Fruit fly (Drosophila melanogaster) whole organism, embryonic: ENCODE data around the gene CG9117.

Experiments
- ATbp ChIP-seq: fragments of 200-800 bp; sonication (Bioruptor generic); optimal IDR thresholded peaks from 2 replicates; lab custom pipeline; 2017; ENCODE audit warnings: missing biosample characterization, mild to moderate bottlenecking, missing genetic modification characterization, missing genetic modification reagents
- Ada2b ChIP-seq: fragments of 200-800 bp; sonication (Bioruptor generic); IDR thresholded peaks from 2 replicates; pipeline ENCODE4 v1.3.6; 2022; ENCODE audit warnings: missing biosample characterization, missing genetic modification characterization
- Awh ChIP-seq: fragments of 200-800 bp; sonication (Bioruptor generic); IDR thresholded peaks from 2 replicates; pipeline ENCODE4, ENCODE4 v1.3.6; 2022; ENCODE audit warnings: missing biosample characterization, missing genetic modification characterization
- CG10462 ChIP-seq: fragments of 200-800 bp; sonication (Bioruptor generic); optimal IDR thresholded peaks from 2 replicates; lab custom pipeline; 2016; ENCODE audit warnings: missing biosample characterization, missing genetic modification characterization
- CG10654 ChIP-seq: fragments of 200-800 bp; sonication (Bioruptor generic); optimal IDR thresholded peaks from 2 replicates; lab custom pipeline; 2016; ENCODE audit warnings: missing biosample characterization, missing genetic modification characterization
- CG11085 ChIP-seq: fragments of 200-800 bp; sonication (Bioruptor generic); IDR thresholded peaks from 2 replicates; pipeline ENCODE4 v1.3.6; 2022; ENCODE audit warnings: missing biosample characterization, missing genetic modification characterization
- CG11456 ChIP-seq: fragments of 200-800 bp; sonication (Bioruptor generic); IDR thresholded peaks from 3 replicates; pipeline ENCODE4 v1.3.6; 2022; ENCODE audit warnings: missing biosample characterization, missing genetic modification characterization
- CG11723 ChIP-seq: fragments of 200-800 bp; sonication (Bioruptor generic); optimal IDR thresholded peaks from 2 replicates; lab custom pipeline; 2017; ENCODE audit warnings: missing biosample characterization, mild to moderate bottlenecking, missing genetic modification characterization
- CG12071 ChIP-seq: fragments of 200-800 bp; sonication (Bioruptor generic); optimal IDR thresholded peaks from 3 replicates; lab custom pipeline; 2018; ENCODE audit warnings: missing biosample characterization, mild to moderate bottlenecking, missing genetic modification characterization
- CG12219 ChIP-seq: fragments of 200-800 bp; sonication (Bioruptor generic); optimal IDR thresholded peaks from 3 replicates; lab custom pipeline; 2018; ENCODE audit warnings: missing biosample characterization, mild to moderate bottlenecking, missing genetic modification characterization
- CG14710 ChIP-seq: fragments of 200-800 bp; sonication (Bioruptor generic); optimal IDR thresholded peaks from 3 replicates; lab custom pipeline; 2019; ENCODE audit warnings: missing biosample characterization, mild to moderate bottlenecking, missing genetic modification characterization, moderate library complexity
- CG15011 ChIP-seq: fragments of 200-800 bp; sonication (Bioruptor generic); optimal IDR thresholded peaks from 3 replicates; lab custom pipeline; 2018; ENCODE audit warnings: missing biosample characterization, mild to moderate bottlenecking, missing genetic modification characterization
- CG15073 ChIP-seq: fragments of 200-800 bp; sonication (Bioruptor generic); optimal IDR thresholded peaks from 2 replicates; lab custom pipeline; 2016; ENCODE audit warnings: missing biosample characterization, missing genetic modification characterization
- CG15514 ChIP-seq: fragments of 200-800 bp; sonication (Bioruptor generic); optimal IDR thresholded peaks from 3 replicates; lab custom pipeline; 2017; ENCODE audit warnings: missing biosample characterization, missing genetic modification characterization, mild to moderate bottlenecking, moderate library complexity, missing genetic modification reagents
- CG16815 ChIP-seq: fragments of 200-800 bp; sonication (Bioruptor generic); optimal IDR thresholded peaks from 3 replicates; lab custom pipeline; 2017; ENCODE audit warnings: missing biosample characterization, mild to moderate bottlenecking, missing genetic modification characterization
- CG31224 ChIP-seq: fragments of 200-800 bp; sonication (Bioruptor generic); IDR thresholded peaks from 2 replicates; pipeline ENCODE4 v1.3.6; 2022; ENCODE audit warnings: missing biosample characterization, missing genetic modification characterization
- CG9215 ChIP-seq: fragments of 200-800 bp; sonication (Bioruptor generic); IDR thresholded peaks from 2 replicates; pipeline ENCODE4 v1.3.6; 2022; ENCODE audit warnings: missing biosample characterization, missing genetic modification characterization
- Chrac-16 ChIP-seq: fragments of 200-800 bp; sonication (Bioruptor generic); optimal IDR thresholded peaks from 3 replicates; lab custom pipeline; 2016; ENCODE audit warnings: missing biosample characterization, missing genetic modification characterization
- CoRest ChIP-seq: fragments of 200-800 bp; sonication (Bioruptor generic); optimal IDR thresholded peaks from 3 replicates; lab custom pipeline; 2018; ENCODE audit warnings: missing biosample characterization, mild to moderate bottlenecking, missing genetic modification characterization, moderate library complexity
- Dbx ChIP-seq: fragments of 200-800 bp; sonication (Bioruptor generic); IDR thresholded peaks from 3 replicates; pipeline ENCODE4 v1.3.6; 2022; ENCODE audit warnings: missing biosample characterization, missing genetic modification characterization
- Dip2 ChIP-seq: fragments of 200-800 bp; sonication (Bioruptor generic); IDR thresholded peaks from 2 replicates; pipeline ENCODE4 v1.3.6; 2022; ENCODE audit warnings: missing biosample characterization, missing genetic modification characterization
- H15 ChIP-seq: fragments of 200-800 bp; sonication (Bioruptor generic); IDR thresholded peaks from 3 replicates; pipeline ENCODE4 v1.3.6; 2022; ENCODE audit warnings: missing biosample characterization, missing genetic modification characterization
- HLH3B ChIP-seq: fragments of 200-800 bp; sonication (Bioruptor generic); IDR thresholded peaks from 2 replicates; pipeline ENCODE4 v1.3.6; 2022; ENCODE audit warnings: missing biosample characterization, missing genetic modification characterization
- MTF-1 ChIP-seq: fragments of 200-800 bp; sonication (Bioruptor generic); optimal IDR thresholded peaks from 2 replicates; lab custom pipeline; 2018; ENCODE audit warnings: missing biosample characterization, mild to moderate bottlenecking, missing genetic modification characterization, borderline replicate concordance
- Meics ChIP-seq: fragments of 200-800 bp; sonication (Bioruptor generic); optimal IDR thresholded peaks from 2 replicates; lab custom pipeline; 2017; ENCODE audit warnings: missing biosample characterization, mild to moderate bottlenecking, missing genetic modification characterization
- Spps ChIP-seq: fragments of 200-800 bp; sonication (Bioruptor generic); optimal IDR thresholded peaks from 2 replicates; lab custom pipeline; 2018; ENCODE audit warnings: missing biosample characterization, mild to moderate bottlenecking, missing genetic modification characterization
- ase ChIP-seq: fragments of 200-800 bp; sonication (Bioruptor generic); IDR thresholded peaks from 3 replicates; pipeline ENCODE4 v1.3.6; 2022; ENCODE audit warnings: missing biosample characterization, missing genetic modification characterization
- br ChIP-seq: fragments of >200 bp; optimal IDR thresholded peaks from 2 replicates; lab custom pipeline; 2017
- cas ChIP-seq: fragments of 200-800 bp; sonication (Bioruptor generic); IDR thresholded peaks from 2 replicates; pipeline ENCODE4 v1.3.6; 2022; ENCODE audit warnings: missing biosample characterization, missing genetic modification characterization
- chn ChIP-seq: fragments of 200-800 bp; sonication (Bioruptor generic); optimal IDR thresholded peaks from 2 replicates; lab custom pipeline; 2016; ENCODE audit warnings: missing biosample characterization, missing genetic modification characterization
- corto ChIP-seq: fragments of 200-800 bp; sonication (Bioruptor generic); optimal IDR thresholded peaks from 2 replicates; lab custom pipeline; 2016; ENCODE audit warnings: missing biosample characterization, mild to moderate bottlenecking, missing genetic modification characterization, moderate library complexity
- disco-r ChIP-seq: fragments of 200-800 bp; sonication (Bioruptor generic); optimal IDR thresholded peaks from 2 replicates; lab custom pipeline; 2016; ENCODE audit warnings: missing biosample characterization, missing genetic modification characterization
- dpn ChIP-seq, 2 experiments: fragments of 200-800 bp; sonication (Bioruptor generic); optimal IDR thresholded peaks; 3 replicates each; lab custom pipeline; 2016; ENCODE audit warnings: missing biosample characterization in 2 of 2, missing genetic modification characterization in 2 of 2
- en ChIP-seq: fragments of 200-800 bp; sonication (Bioruptor generic); optimal IDR thresholded peaks from 2 replicates; lab custom pipeline; 2016; ENCODE audit warnings: missing biosample characterization, missing genetic modification characterization
- ftz-f1 ChIP-seq: fragments of 200-800 bp; sonication (Bioruptor generic); optimal IDR thresholded peaks from 2 replicates; lab custom pipeline; 2016; ENCODE audit warnings: missing biosample characterization, missing genetic modification characterization
- gro ChIP-seq: fragments of 200-800 bp; sonication (Bioruptor generic); optimal IDR thresholded peaks from 2 replicates; lab custom pipeline; 2016; ENCODE audit warnings: missing biosample characterization, missing genetic modification characterization
- gsb ChIP-seq: fragments of 200-800 bp; sonication (Bioruptor generic); IDR thresholded peaks from 2 replicates; pipeline ENCODE4 v1.3.6; 2022; ENCODE audit warnings: missing biosample characterization, missing genetic modification characterization
- gt ChIP-seq: fragments of 200-800 bp; sonication (Bioruptor generic); IDR thresholded peaks from 2 replicates; pipeline ENCODE4 v1.3.6; 2022; ENCODE audit warnings: missing biosample characterization, missing genetic modification characterization
- her ChIP-seq: fragments of 200-800 bp; sonication (Bioruptor generic); optimal IDR thresholded peaks from 2 replicates; lab custom pipeline; 2016; ENCODE audit warnings: missing biosample characterization, missing genetic modification characterization
- lmd ChIP-seq: fragments of 200-800 bp; sonication (Bioruptor generic); IDR thresholded peaks from 2 replicates; pipeline ENCODE4 v1.3.6; 2022; ENCODE audit warnings: missing biosample characterization, missing genetic modification characterization
- peb ChIP-seq: fragments of 200-800 bp; sonication (Bioruptor generic); IDR thresholded peaks from 2 replicates; pipeline ENCODE4 v1.3.6; 2022; ENCODE audit warnings: missing biosample characterization, missing genetic modification characterization
- pfk ChIP-seq: fragments of 200-800 bp; sonication (Bioruptor generic); optimal IDR thresholded peaks from 2 replicates; lab custom pipeline; 2018; ENCODE audit warnings: missing biosample characterization, mild to moderate bottlenecking, missing genetic modification characterization, moderate library complexity
- sc ChIP-seq, 3 experiments: fragments of >200 bp in 2 of 3; fragments of 200-800 bp in 1 of 3; sonication (Bioruptor generic) in 1 of 3; optimal IDR thresholded peaks; 2 replicates in 2 of 3; 3 replicates in 1 of 3; lab custom pipeline; 2017; ENCODE audit warnings: mild to moderate bottlenecking in 1 of 3, missing biosample characterization in 1 of 3, missing genetic modification characterization in 1 of 3, missing genetic modification reagents in 1 of 3
- sens-2 ChIP-seq: fragments of 200-800 bp; sonication (Bioruptor generic); IDR thresholded peaks from 2 replicates; pipeline ENCODE4 v1.3.6; 2022; ENCODE audit warnings: missing biosample characterization, missing genetic modification characterization
- shn ChIP-seq: fragments of 200-800 bp; sonication (Bioruptor generic); optimal IDR thresholded peaks from 3 replicates; lab custom pipeline; 2016; ENCODE audit warnings: missing biosample characterization, missing genetic modification characterization
- sna ChIP-seq: fragments of 200-800 bp; sonication (Bioruptor generic); IDR thresholded peaks from 2 replicates; pipeline ENCODE4 v1.3.6; 2022; ENCODE audit warnings: missing biosample characterization, missing genetic modification characterization; ENCODE audit not compliant: partially characterized antibody
- sug ChIP-seq: fragments of 200-800 bp; optimal IDR thresholded peaks from 2 replicates; lab custom pipeline; 2019; ENCODE audit warnings: missing biosample characterization, mild to moderate bottlenecking, missing genetic modification characterization, moderate library complexity
- tll ChIP-seq, 2 experiments: fragments of 200-800 bp in 1 of 2; fragments of >200 bp in 1 of 2; sonication (Bioruptor generic) in 1 of 2; optimal IDR thresholded peaks; 2 replicates each; lab custom pipeline; 2017 to 2019; ENCODE audit warnings: missing biosample characterization in 2 of 2, missing genetic modification characterization in 2 of 2, mild to moderate bottlenecking in 1 of 2, moderate library complexity in 1 of 2
- vvl ChIP-seq: fragments of 200-800 bp; sonication (Bioruptor generic); IDR thresholded peaks from 2 replicates; pipeline ENCODE4 v1.3.6; 2022; ENCODE audit warnings: missing biosample characterization, missing genetic modification characterization
- zen2 ChIP-seq: fragments of 200-800 bp; sonication (Bioruptor generic); IDR thresholded peaks from 3 replicates; pipeline ENCODE4 v1.3.6; 2022; ENCODE audit warnings: missing biosample characterization, missing genetic modification characterization; ENCODE audit not compliant: partially characterized antibody

The CG9117 gene

DNA sequence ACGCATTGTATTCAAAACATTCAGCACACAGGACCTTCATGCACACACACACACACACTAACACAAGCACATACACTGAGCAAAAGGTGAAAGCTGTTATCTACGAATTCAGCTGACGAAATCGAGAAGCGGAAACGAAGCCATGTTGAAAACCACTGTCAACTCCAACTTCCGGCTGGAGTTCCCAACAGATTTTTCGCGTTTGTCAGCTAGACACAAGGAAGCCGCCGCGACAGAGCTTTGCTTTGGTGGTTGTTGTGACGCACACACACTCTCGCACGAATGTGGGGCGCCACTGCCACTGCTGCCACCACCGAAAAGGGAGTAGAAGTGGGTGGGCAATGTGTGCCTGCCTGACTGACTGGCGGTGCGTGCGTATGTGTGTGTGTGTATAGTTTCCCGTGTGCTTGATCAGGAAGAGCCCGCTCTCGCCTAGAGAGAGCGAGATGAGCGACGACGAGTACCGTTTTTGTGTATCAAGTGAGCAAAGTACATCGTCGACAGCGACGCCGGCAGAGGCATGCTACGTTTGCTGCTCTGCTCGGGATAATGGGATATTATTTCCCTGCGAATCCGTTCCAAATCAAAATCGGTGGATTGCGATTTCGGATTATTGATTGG lies 40.0 kb downstream of the CG9117 start (continued):
- TF ChIP-seq sc (optimal IDR thresholded peaks at IDR 0.05; lab: Kevin White, UChicago) (no peak), sc (GFP tag; optimal IDR thresholded peaks at IDR 0.05; lab: Kevin White, UChicago) (no peak), MTF-1 (peak; percentile 72), CG11456 (GFP tag; lab: Robert Waterston, UW) (no peak), H15 (GFP tag; lab: Robert Waterston, UW) (no peak), shn (GFP tag; lab: Kevin White, UChicago) (peak; percentile 1), Dip2 (GFP tag; lab: Robert Waterston, UW) (no peak), tll (GFP tag; optimal IDR thresholded peaks at IDR 0.05; lab: Kevin White, UChicago) (no peak), Spps (tag; lab: Kevin White, UChicago) (peak; percentile 30), gsb (GFP tag; lab: Robert Waterston, UW) (peak; percentile 34; the same call in 1 of the 2 replicates), gro (GFP tag; lab: Kevin White, UChicago) (no peak), CoRest (tag; lab: Kevin White, UChicago) (peak; percentile 39), disco-r (GFP tag; lab: Kevin White, UChicago) (no peak), sug (tag; lab: Kevin White, UChicago) (no peak), sens-2 (GFP tag; lab: Robert Waterston, UW) (no peak), CG15514 (GFP tag; lab: Kevin White, UChicago) (peak; percentile 66), Awh (peak; percentile 51; the same call in 1 of the 2 replicates), CG15011 (GFP tag; lab: Kevin White, UChicago) (no peak), Chrac-16 (GFP tag; lab: Kevin White, UChicago) (no peak), br (lab: Kevin White, UChicago) (no peak), CG14710 (peak; percentile 51), lmd (GFP tag; lab: Robert Waterston, UW) (no peak), pfk (GFP tag; lab: Kevin White, UChicago) (no peak), CG31224 (GFP tag; lab: Robert Waterston, UW) (no peak), zen2 (GFP tag; lab: Robert Waterston, UW) (no peak), CG15073 (GFP tag; lab: Kevin White, UChicago) (no peak), CG11085 (GFP tag; lab: Robert Waterston, UW) (no peak), dpn (GFP tag; optimal IDR thresholded peaks at IDR 0.05; lab: Kevin White, UChicago) (peak in 1 of 2 experiments; percentile 14), cas (no peak), peb (no peak), CG12219 (GFP tag; lab: Kevin White, UChicago) (peak; percentile 73), vvl (peak; percentile 59), chn (GFP tag; lab: Kevin White, UChicago) (no peak), CG9215 (no peak), Ada2b (GFP tag; lab: Robert Waterston, UW) (no peak), CG11723 (GFP tag; lab: Kevin White, UChicago) (peak; percentile 78), corto (GFP tag; lab: Kevin White, UChicago) (no peak), sna (GFP tag; lab: Robert Waterston, UW) (no peak), ftz-f1 (GFP tag; lab: Kevin White, UChicago) (no peak), CG10654 (no peak), ase (GFP tag; lab: Robert Waterston, UW) (no peak), gt (GFP tag; lab: Robert Waterston, UW) (0 out of 2 replicates have a peak, but pooled peaks have one; percentile 34), Meics (GFP tag; lab: Kevin White, UChicago) (peak; percentile 63), her (no peak), HLH3B (no peak; the same call in 1 of the 2 replicates), CG10462 (GFP tag; lab: Kevin White, UChicago) (no peak), CG12071 (GFP tag; lab: Kevin White, UChicago) (peak; percentile 68), CG16815 (no peak), ATbp (GFP tag; lab: Kevin White, UChicago) (peak; percentile 71), en (GFP tag; lab: Kevin White, UChicago) (peak; percentile 13), Dbx (GFP tag; lab: Robert Waterston, UW) (peak; percentile 32; the same call in 1 of the 3 replicates)
